Worm (Caenorhabditis elegans): ENCODE data around the gene tat-1.

tat-1 gene

DNA sequence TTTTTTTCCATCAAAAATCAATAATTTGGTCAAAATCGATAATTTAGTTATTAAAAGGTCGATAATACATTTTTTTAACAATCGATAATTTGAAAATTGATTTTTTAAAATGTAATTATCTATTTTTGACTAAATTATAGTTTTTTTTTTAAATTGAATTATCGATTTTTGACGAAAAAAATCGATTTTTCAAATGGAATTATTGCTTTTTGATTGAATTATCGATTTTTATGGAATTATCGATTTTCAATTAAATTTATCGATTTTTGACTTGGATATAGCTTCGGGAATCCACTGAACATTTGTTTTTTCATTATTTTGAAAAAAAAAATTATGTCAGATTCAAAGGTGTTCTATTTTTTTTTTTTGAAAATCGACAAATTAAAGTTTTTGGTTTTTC, 11.2 kb downstream of the tat-1 start:
- TF ChIP-seq fkh-10 (GFP tag; optimal IDR thresholded peaks at IDR 0.05) (no peak), ceh-34 (tag; optimal IDR thresholded peaks at IDR 0.05) (no peak), tbx-2 (tag; optimal IDR thresholded peaks at IDR 0.05) (no peak), ceh-30 (tag; optimal IDR thresholded peaks at IDR 0.05) (no peak), pat-9 (tag; optimal IDR thresholded peaks at IDR 0.05) (no peak), rnt-1 (tag; optimal IDR thresholded peaks at IDR 0.05) (no peak), pqm-1 (tag; optimal IDR thresholded peaks at IDR 0.05) (no peak), ceh-2 (tag; optimal IDR thresholded peaks at IDR 0.05) (no peak), lim-6 (tag; optimal IDR thresholded peaks at IDR 0.05) (no peak), sdc-2 (tag; optimal IDR thresholded peaks at IDR 0.05) (no peak), ama-1 (optimal IDR thresholded peaks at IDR 0.05) (no peak), ceh-31 (tag; optimal IDR thresholded peaks at IDR 0.05) (no peak), hlh-15 (tag; optimal IDR thresholded peaks at IDR 0.05) (no peak), hlh-6 (tag; optimal IDR thresholded peaks at IDR 0.05) (no peak), C38D4.7 (GFP tag; optimal IDR thresholded peaks at IDR 0.05) (no peak), dmd-4 (tag; optimal IDR thresholded peaks at IDR 0.05; ENCODE audit: borderline replicate concordance) (no peak)

DNA sequence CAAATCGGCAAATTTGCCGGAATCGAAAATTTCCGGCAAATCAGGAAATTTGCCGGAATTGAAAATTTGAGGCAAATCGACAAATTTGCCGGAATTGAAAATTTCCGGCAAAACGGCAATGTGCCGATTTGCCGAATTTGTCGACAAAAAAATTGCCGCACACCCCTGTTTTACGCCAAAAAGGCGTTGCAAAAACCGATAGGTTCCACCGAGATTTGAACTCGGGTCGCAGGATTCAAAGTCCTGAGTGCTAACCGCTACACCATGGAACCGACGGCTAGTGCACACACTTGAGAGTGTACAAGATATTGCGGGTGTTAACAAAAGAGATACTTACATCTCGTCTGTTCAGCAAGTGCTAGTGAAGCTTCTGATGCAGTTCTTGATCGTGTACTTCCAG, 21.8 kb downstream of the tat-1 start:
- TF ChIP-seq che-1 (tag; optimal IDR thresholded peaks at IDR 0.05) (peak; percentile 68), hlh-13 (GFP tag; optimal IDR thresholded peaks at IDR 0.05) (peak; percentile 1), eyg-1 (tag; optimal IDR thresholded peaks at IDR 0.05) (no peak), gmeb-2 (tag; optimal IDR thresholded peaks at IDR 0.05) (peak; percentile 53), unc-86 (tag; optimal IDR thresholded peaks at IDR 0.05) (peak; percentile 32), ztf-16 (tag; optimal IDR thresholded peaks at IDR 0.05) (peak; percentile 47), lin-11 (tag; optimal IDR thresholded peaks at IDR 0.05) (peak; percentile 44), F13H6.1 (tag; optimal IDR thresholded peaks at IDR 0.05) (no peak), rnt-1 (tag; optimal IDR thresholded peaks at IDR 0.05) (peak; percentile 10), ceh-22 (tag; optimal IDR thresholded peaks at IDR 0.05) (no peak), ceh-6 (GFP tag; optimal IDR thresholded peaks at IDR 0.05) (peak; percentile 54), Y22D7AL.16 (tag; optimal IDR thresholded peaks at IDR 0.05) (peak; percentile 33), unc-42 (tag; optimal IDR thresholded peaks at IDR 0.05) (no peak), zip-5 (tag; optimal IDR thresholded peaks at IDR 0.05) (peak; percentile 4), ref-2 (tag; optimal IDR thresholded peaks at IDR 0.05) (peak; percentile 63), npax-4 (tag; optimal IDR thresholded peaks at IDR 0.05) (peak; percentile 36), sox-2 (GFP tag; IDR thresholded peaks at IDR 0.05) (0 out of 2 replicates have a peak, but pooled peaks have one; percentile 42), nhr-232 (tag; optimal IDR thresholded peaks at IDR 0.05) (peak; percentile 23), ceh-31 (tag; optimal IDR thresholded peaks at IDR 0.05) (no peak), T23F11.4 (GFP tag; optimal IDR thresholded peaks at IDR 0.05) (peak; percentile 3), pha-4 (tag; optimal IDR thresholded peaks at IDR 0.05) (no peak), ttx-3 (tag; optimal IDR thresholded peaks at IDR 0.05) (peak; percentile 32), ceh-9 (tag; optimal IDR thresholded peaks at IDR 0.05) (no peak), sox-4 (tag; optimal IDR thresholded peaks at IDR 0.05) (peak; percentile 36), pha-2 (tag; optimal IDR thresholded peaks at IDR 0.05) (no peak), ceh-18 (tag; optimal IDR thresholded peaks at IDR 0.05) (peak; percentile 16), C38D4.7 (GFP tag; optimal IDR thresholded peaks at IDR 0.05) (peak; percentile 67), elt-2 (tag; optimal IDR thresholded peaks at IDR 0.05) (peak; percentile 48), syd-9 (tag; optimal IDR thresholded peaks at IDR 0.05) (peak; percentile 32), fkh-10 (GFP tag; optimal IDR thresholded peaks at IDR 0.05) (no peak), hlh-6 (tag; optimal IDR thresholded peaks at IDR 0.05) (no peak), hlh-15 (tag; optimal IDR thresholded peaks at IDR 0.05) (peak; percentile 7), hlh-8 (tag; optimal IDR thresholded peaks at IDR 0.05) (no peak), ceh-48 (tag; optimal IDR thresholded peaks at IDR 0.05) (peak; percentile 13), tbx-2 (tag; optimal IDR thresholded peaks at IDR 0.05) (no peak), pat-9 (tag; optimal IDR thresholded peaks at IDR 0.05) (peak; percentile 61), ceh-34 (tag; optimal IDR thresholded peaks at IDR 0.05) (peak; percentile 12), C08G9.2 (tag; optimal IDR thresholded peaks at IDR 0.05) (peak; percentile 58), nfya-1 (tag; optimal IDR thresholded peaks at IDR 0.05) (no peak), hlh-30 (tag; optimal IDR thresholded peaks at IDR 0.05; ENCODE audit: insufficient read depth) (no peak), K09A11.1 (tag; optimal IDR thresholded peaks at IDR 0.05; ENCODE audit: insufficient read depth) (no peak), pax-1 (tag; optimal IDR thresholded peaks at IDR 0.05) (no peak), ceh-45 (GFP tag; IDR thresholded peaks at IDR 0.05) (0 out of 2 replicates have a peak, but pooled peaks have one; percentile 42)

Measured in whole organism, late embryonic.